Fruit fly (Drosophila melanogaster): ENCODE data around the gene CG32276.
A peak's percentile ranks its signal among the peaks of the same experiment; 100 is the strongest.

Gene CG32276

DNA sequence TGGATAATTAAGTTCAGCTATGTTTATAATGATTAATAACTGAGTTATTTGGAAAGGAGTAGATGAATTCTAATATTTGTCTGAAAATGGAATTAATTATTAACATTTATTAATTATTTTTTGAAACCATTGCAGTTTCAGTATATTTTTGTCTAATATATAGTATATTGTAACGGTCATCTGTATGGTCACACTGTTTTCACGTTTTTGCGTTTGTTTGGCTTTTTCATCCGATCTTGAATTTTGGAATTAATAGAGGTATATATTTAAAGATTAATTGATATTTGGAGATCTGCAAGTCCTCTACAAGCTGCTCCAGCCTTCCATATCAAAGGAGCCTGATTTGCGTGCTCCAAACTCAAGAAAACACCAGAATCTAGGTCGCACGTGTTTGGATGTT lies 29.7 kb downstream of the CG32276 start, which contains the start of the genes CG32278 and CG32281:
TSS of gene CG32278 (plus strand) at position 180 of the 400 bp plus-strand sequence.
TSS of gene CG32281 (plus strand) at position 269 of the 400 bp plus-strand sequence.
- TF ChIP-seq CG8301 (tag; optimal IDR thresholded peaks at IDR 0.05) (no peak), EcR (GFP tag; optimal IDR thresholded peaks at IDR 0.05) (no peak)

DNA sequence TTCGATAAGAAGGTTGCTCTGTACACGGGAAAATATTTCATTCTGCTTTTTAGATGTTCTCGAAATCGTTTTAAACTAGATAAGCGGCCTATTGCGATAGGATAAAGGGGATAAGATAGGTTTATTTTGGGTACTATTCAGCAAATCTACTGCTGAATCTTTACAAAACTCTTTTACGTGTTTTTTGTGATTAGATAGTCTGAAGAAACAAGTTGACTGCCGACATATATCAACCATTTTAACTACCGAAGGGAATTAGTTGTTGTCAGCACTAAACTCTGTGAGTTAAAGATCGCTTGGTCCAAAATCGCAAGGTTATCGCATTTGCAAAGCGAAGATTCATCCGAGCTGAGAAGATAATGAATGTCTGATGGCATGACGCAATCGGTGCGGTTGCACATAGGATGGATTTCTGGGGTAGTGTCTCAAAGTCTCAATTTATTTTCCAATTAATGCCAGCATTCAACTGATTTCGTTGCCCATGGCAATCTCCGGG lies 32.6 kb downstream of the CG32276 start, which contains the start of gene Asciz:
TSS of gene Asciz (minus strand) at position 51 of the 496 bp plus-strand sequence.
- TF ChIP-seq CG34367 (tag; optimal IDR thresholded peaks at IDR 0.05) (no peak), CG13204 (GFP tag; optimal IDR thresholded peaks at IDR 0.05) (no peak), gl (tag; optimal IDR thresholded peaks at IDR 0.05) (no peak), Snoo (tag; optimal IDR thresholded peaks at IDR 0.05) (no peak)

DNA sequence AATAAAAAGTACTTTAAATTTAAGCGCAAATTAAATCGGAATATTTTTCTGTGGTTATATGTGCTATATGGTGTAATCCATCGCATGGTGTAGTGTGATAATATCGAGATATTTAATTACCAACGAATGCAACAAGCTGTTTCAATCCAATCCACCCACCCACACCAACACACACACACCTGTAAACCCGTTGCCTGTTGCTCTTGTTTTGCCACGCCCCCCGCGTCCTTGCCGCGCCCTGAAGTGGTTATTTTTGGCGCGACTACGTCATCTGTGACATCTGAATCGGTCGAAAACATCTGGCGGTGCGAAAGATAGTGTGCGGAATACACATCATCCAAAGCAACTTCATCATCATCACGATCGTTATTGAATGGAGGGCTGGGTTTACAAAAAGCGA lies 33.4 kb downstream of the CG32276 start:
- peak; percentile 35 for TF ChIP-seq EcR (GFP tag; optimal IDR thresholded peaks at IDR 0.05)
- no peak for TF ChIP-seq gl (tag; optimal IDR thresholded peaks at IDR 0.05)

DNA sequence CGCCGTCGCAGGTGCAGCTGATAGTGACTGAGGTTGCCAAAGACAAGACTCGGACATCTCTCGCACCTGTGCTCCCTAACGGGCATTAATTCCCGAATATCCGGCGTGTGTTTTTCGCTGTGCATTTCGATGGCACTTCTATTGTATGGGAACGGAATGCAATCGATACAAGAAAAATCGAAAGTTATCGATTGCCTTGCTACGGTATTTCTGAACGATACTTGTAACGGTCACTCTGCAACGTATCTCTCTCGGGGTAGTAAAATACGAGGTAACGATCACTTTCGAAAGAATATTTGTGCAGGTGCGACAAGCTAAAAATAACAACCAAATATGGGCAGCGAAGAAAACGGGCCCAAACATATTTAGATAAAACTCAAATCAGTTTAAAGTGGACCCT lies 33.9 kb downstream of the CG32276 start, which contains the start of gene CG32280:
TSS of gene CG32280 (plus strand) at position 231 of the 400 bp plus-strand sequence.
- 0 out of 2 replicates have a peak, but pooled peaks have one; percentile 37 for TF ChIP-seq CG32121 (GFP tag; IDR thresholded peaks at IDR 0.05)
- 0 out of 3 replicates have a peak, but pooled peaks have one; percentile 58 for TF ChIP-seq CG4496 (GFP tag; IDR thresholded peaks at IDR 0.05)
- TF ChIP-seq CG12605 (GFP tag; IDR thresholded peaks at IDR 0.05) = no peak
- TF ChIP-seq CG10348 (GFP tag; IDR thresholded peaks at IDR 0.05) = no peak
- peak; percentile 34; the same call in 1 of the 3 replicates for TF ChIP-seq fd96Ca (GFP tag; IDR thresholded peaks at IDR 0.05)
- TF ChIP-seq Ets98B (GFP tag; IDR thresholded peaks at IDR 0.05) = 0 out of 2 replicates have a peak, but pooled peaks have one; percentile 19

DNA sequence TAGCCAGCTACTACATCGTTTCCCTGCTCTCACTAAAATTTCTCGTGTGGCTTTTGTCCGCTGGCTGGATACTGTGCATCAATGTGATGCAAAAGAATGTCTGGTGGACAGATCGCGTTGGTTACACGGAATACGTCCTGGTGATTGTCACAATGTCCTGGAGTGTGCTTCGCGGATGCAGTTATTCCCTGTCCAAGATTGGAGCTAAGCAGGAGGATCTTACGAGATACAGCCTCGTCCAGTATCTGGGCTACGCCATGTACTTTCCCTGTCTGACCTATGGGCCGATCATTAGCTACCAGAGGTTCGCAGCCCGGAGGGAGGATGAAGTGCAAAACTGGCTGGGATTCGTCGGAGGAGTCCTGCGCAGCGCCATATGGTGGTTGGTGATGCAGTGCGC lies 36.3 kb downstream of the CG32276 start:
- TF ChIP-seq CG15710 (tag; optimal IDR thresholded peaks at IDR 0.05) (no peak), D1 (tag; optimal IDR thresholded peaks at IDR 0.05) (no peak), CG34367 (tag; optimal IDR thresholded peaks at IDR 0.05) (no peak), CG8159 (tag; optimal IDR thresholded peaks at IDR 0.05) (no peak), EcR (GFP tag; optimal IDR thresholded peaks at IDR 0.05) (no peak), CG12605 (GFP tag; IDR thresholded peaks at IDR 0.05) (no peak), CG13204 (GFP tag; optimal IDR thresholded peaks at IDR 0.05) (no peak), CG10348 (GFP tag; IDR thresholded peaks at IDR 0.05) (no peak), Pif1B (GFP tag; optimal IDR thresholded peaks at IDR 0.05) (no peak), gl (tag; optimal IDR thresholded peaks at IDR 0.05) (no peak), CG14655 (GFP tag; optimal IDR thresholded peaks at IDR 0.05) (no peak)

DNA sequence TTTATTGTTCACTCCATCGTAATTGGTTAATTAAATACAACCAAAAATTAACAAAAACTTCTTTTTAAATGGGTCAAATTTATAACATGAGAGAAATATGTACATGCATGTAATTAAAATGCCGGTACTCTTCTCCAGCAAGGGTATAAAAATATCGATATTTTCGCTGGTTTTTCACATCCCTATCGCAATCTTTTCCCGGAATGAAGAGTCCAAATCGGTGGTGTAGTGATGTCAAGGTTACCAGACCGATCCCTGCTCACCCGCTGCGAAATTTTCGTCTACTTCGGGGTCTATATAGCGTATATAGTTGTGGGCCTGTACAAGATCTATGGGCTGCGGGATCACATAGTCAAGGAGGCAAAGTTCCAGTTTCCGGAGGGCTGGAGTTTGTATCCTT lies 36.9 kb downstream of the CG32276 start, which contains the start of gene rasp:
TSS of gene rasp (plus strand) at position 213 of the 400 bp plus-strand sequence.
- no peak for TF ChIP-seq CG4496 (GFP tag; IDR thresholded peaks at IDR 0.05)
- no peak for TF ChIP-seq CG12605 (GFP tag; IDR thresholded peaks at IDR 0.05)

DNA sequence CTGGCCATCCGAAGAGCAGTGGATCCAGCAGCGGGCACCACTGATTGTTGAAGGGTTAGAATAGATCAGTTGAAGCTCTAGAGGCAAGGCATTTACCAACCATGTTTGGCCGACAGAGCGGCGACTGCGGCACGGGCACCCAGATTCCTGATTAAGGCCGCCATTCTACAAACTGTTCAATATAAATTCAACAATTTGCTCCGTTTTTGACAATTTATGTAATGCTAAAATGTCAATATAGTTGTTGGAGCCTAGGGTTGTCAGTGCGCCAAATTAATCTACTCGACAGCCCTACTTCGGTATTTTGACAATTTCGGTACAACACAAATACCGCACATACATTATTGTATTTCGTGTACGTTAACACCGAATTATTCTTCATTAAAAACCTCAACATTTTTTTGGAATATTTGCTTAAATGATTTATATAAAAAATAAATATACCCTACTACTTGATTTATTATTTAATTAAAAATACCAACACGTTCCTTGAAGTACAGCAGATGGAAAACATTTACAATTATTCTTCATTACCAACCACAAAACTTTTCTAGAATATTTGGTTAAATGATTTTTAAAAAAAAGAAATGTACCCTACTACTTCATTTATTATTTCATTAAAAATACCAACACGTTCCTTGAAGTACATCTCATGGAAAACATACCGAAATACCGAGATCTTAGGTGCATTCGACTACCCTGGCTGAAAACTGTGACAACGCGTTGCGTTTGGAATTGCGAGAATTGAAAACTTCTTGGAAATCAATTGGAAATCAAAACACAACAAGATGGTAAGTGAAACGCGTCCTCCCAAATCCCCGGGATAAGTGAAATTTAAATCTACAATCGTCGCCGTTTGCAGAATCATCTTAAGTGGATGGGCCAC lies 39.3 kb downstream of the CG32276 start, which contains the start of the genes ND-30 and CG15812:
TSS of gene ND-30 (minus strand) at position 270 of the 886 bp plus-strand sequence.
TSS of gene CG15812 (plus strand) at position 683 of the 886 bp plus-strand sequence.
- TF ChIP-seq CG34367 (tag; optimal IDR thresholded peaks at IDR 0.05) (no peak), CG8159 (tag; optimal IDR thresholded peaks at IDR 0.05) (no peak), gl (tag; optimal IDR thresholded peaks at IDR 0.05) (no peak), CG17806 (tag; optimal IDR thresholded peaks at IDR 0.05) (no peak), Pif1A (GFP tag; optimal IDR thresholded peaks at IDR 0.05) (no peak), Snoo (tag; optimal IDR thresholded peaks at IDR 0.05) (no peak), CG15710 (tag; optimal IDR thresholded peaks at IDR 0.05) (peak; percentile 44)

DNA sequence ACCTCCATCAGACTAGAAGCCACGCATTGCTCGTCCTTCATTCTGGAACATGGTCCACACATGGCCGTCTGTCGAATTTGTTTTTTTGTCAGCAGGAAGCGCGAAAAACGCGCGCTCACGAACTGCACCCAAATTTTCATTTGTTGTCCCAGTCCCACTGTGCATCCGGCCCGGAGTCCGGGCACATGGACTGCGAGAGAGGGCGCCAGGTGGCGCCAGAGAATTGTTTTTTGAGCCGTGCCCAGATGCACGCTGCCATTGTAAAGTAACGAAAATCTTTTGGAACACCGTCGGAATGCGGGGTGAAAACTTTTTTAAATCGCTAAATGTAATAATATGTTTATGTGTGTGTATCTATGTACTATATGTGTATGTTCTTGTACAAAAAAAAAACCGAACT lies 41.2 kb downstream of the CG32276 start:
- TF ChIP-seq CG8301 (tag; optimal IDR thresholded peaks at IDR 0.05) (no peak), Pif1B (GFP tag; optimal IDR thresholded peaks at IDR 0.05) (no peak), CG4496 (GFP tag; IDR thresholded peaks at IDR 0.05) (no peak), Ets98B (GFP tag; IDR thresholded peaks at IDR 0.05) (no peak), CG34367 (tag; optimal IDR thresholded peaks at IDR 0.05) (no peak), CG17806 (tag; optimal IDR thresholded peaks at IDR 0.05) (no peak), rn (GFP tag; IDR thresholded peaks at IDR 0.05) (no peak), fd96Ca (GFP tag; IDR thresholded peaks at IDR 0.05) (no peak), CG32121 (GFP tag; IDR thresholded peaks at IDR 0.05) (no peak), CG8159 (tag; optimal IDR thresholded peaks at IDR 0.05) (no peak), CG12605 (GFP tag; IDR thresholded peaks at IDR 0.05) (no peak), CG9948 (tag; optimal IDR thresholded peaks at IDR 0.05) (no peak), Snoo (tag; optimal IDR thresholded peaks at IDR 0.05) (no peak), CG15710 (tag; optimal IDR thresholded peaks at IDR 0.05) (no peak), D1 (tag; optimal IDR thresholded peaks at IDR 0.05) (no peak), gl (tag; optimal IDR thresholded peaks at IDR 0.05) (no peak)

All from whole organism, pupa.